Worm (Caenorhabditis elegans) whole organism, L2 larva: ENCODE data around the gene glt-5.

Experiments used
- C34F6.9 ChIP-seq: fragments of 150-350 bp; optimal IDR thresholded peaks from 2 replicates; lab custom pipeline; 2014; ENCODE audit warnings: missing biosample characterization, missing genetic modification characterization
- F13H6.1 ChIP-seq: sonication (generic microtip); optimal IDR thresholded peaks from 2 replicates; lab custom pipeline; 2016; ENCODE audit warnings: missing genetic modification characterization, missing compliant biosample characterization
- R02D3.7 ChIP-seq: fragments of 150-350 bp; optimal IDR thresholded peaks from 2 replicates; lab custom pipeline; 2014; ENCODE audit warnings: missing biosample characterization, missing genetic modification characterization
- Y55F3AM.14 ChIP-seq: fragments of 200-800 bp; sonication (Bioruptor generic); optimal IDR thresholded peaks from 2 replicates; lab custom pipeline; 2018; ENCODE audit warnings: mild to moderate bottlenecking, missing genetic modification characterization, missing compliant biosample characterization
- ZK546.5 ChIP-seq: sonication (generic microtip); optimal IDR thresholded peaks from 2 replicates; lab custom pipeline; 2017; ENCODE audit warnings: missing biosample characterization, missing genetic modification characterization
- ama-1 ChIP-seq: fragments of 150-350 bp; optimal IDR thresholded peaks from 2 replicates; lab custom pipeline; 2018; ENCODE audit warnings: inconsistent platforms
- blmp-1 ChIP-seq: sonication (generic microtip); optimal IDR thresholded peaks from 2 replicates; lab custom pipeline; 2017; ENCODE audit warnings: missing genetic modification characterization, mild to moderate bottlenecking, missing compliant biosample characterization, antibody characterized with exemption, moderate library complexity; ENCODE audit not compliant: insufficient read depth
- ceh-16 ChIP-seq: fragments of 150-350 bp; optimal IDR thresholded peaks from 2 replicates; lab custom pipeline; 2014; ENCODE audit warnings: missing biosample characterization, missing genetic modification characterization
- crh-2 ChIP-seq: sonication (generic microtip); optimal IDR thresholded peaks from 2 replicates; lab custom pipeline; 2017; ENCODE audit warnings: missing biosample characterization, missing genetic modification characterization
- elt-1 ChIP-seq: fragments of 150-350 bp; optimal IDR thresholded peaks from 2 replicates; lab custom pipeline; 2014; ENCODE audit warnings: missing biosample characterization, missing genetic modification characterization
- elt-3 ChIP-seq: sonication (generic microtip); optimal IDR thresholded peaks from 2 replicates; lab custom pipeline; 2017; ENCODE audit warnings: missing biosample characterization, missing genetic modification characterization
- gmeb-1 ChIP-seq: fragments of 150-350 bp; optimal IDR thresholded peaks from 2 replicates; lab custom pipeline; 2014; ENCODE audit warnings: missing biosample characterization, missing genetic modification characterization
- lin-11 ChIP-seq: fragments of 150-350 bp; sonication (generic microtip); optimal IDR thresholded peaks from 2 replicates; lab custom pipeline; 2014; ENCODE audit warnings: missing biosample characterization, missing genetic modification characterization, inconsistent platforms, mixed read lengths
- lin-39 ChIP-seq: fragments of 150-350 bp; optimal IDR thresholded peaks from 2 replicates; lab custom pipeline; 2014; ENCODE audit warnings: missing biosample characterization, missing genetic modification reagents, missing genetic modification characterization
- lsy-2 ChIP-seq, 2 experiments: fragments of 150-350 bp in 1 of 2; sonication (generic microtip) in 1 of 2; optimal IDR thresholded peaks; 2 replicates each; lab custom pipeline; 2014 to 2017; ENCODE audit warnings: missing biosample characterization in 2 of 2, missing genetic modification characterization in 2 of 2
- mab-5 ChIP-seq: fragments of 150-350 bp; optimal IDR thresholded peaks from 2 replicates; lab custom pipeline; 2014; ENCODE audit warnings: missing biosample characterization, missing genetic modification characterization
- mbf-1 ChIP-seq: sonication (generic microtip); optimal IDR thresholded peaks from 2 replicates; lab custom pipeline; 2017; ENCODE audit warnings: missing biosample characterization, missing genetic modification characterization
- nhr-10 ChIP-seq: sonication (generic microtip); optimal IDR thresholded peaks from 2 replicates; lab custom pipeline; 2017; ENCODE audit warnings: missing biosample characterization, missing genetic modification characterization
- nhr-12 ChIP-seq: fragments of 150-350 bp; optimal IDR thresholded peaks from 2 replicates; lab custom pipeline; 2014; ENCODE audit warnings: missing biosample characterization, missing genetic modification characterization
- nhr-129 ChIP-seq: fragments of 150-350 bp; optimal IDR thresholded peaks from 2 replicates; lab custom pipeline; 2014; ENCODE audit warnings: missing biosample characterization, missing genetic modification characterization
- nhr-23 ChIP-seq: fragments of 150-350 bp; optimal IDR thresholded peaks from 2 replicates; lab custom pipeline; 2014; ENCODE audit warnings: missing biosample characterization, missing genetic modification reagents, missing genetic modification characterization
- nhr-237 ChIP-seq: fragments of 150-350 bp; optimal IDR thresholded peaks from 2 replicates; lab custom pipeline; 2014; ENCODE audit warnings: missing biosample characterization, missing genetic modification characterization
- nhr-6 ChIP-seq: fragments of 150-350 bp; optimal IDR thresholded peaks from 2 replicates; lab custom pipeline; 2014; ENCODE audit warnings: missing biosample characterization, missing genetic modification characterization
- peb-1 ChIP-seq: fragments of 150-350 bp; optimal IDR thresholded peaks from 2 replicates; lab custom pipeline; 2014; ENCODE audit warnings: missing biosample characterization, missing genetic modification characterization
- sem-4 ChIP-seq: fragments of 150-350 bp; optimal IDR thresholded peaks from 2 replicates; lab custom pipeline; 2014; ENCODE audit warnings: missing biosample characterization, missing genetic modification reagents, missing genetic modification characterization
- skn-1 ChIP-seq: sonication (generic microtip); optimal IDR thresholded peaks from 2 replicates; lab custom pipeline; 2017; ENCODE audit warnings: missing biosample characterization, missing genetic modification characterization
- sma-3 ChIP-seq: sonication (generic microtip); optimal IDR thresholded peaks from 2 replicates; lab custom pipeline; 2016; ENCODE audit warnings: missing genetic modification reagents, missing genetic modification characterization, missing compliant biosample characterization
- sma-9 ChIP-seq, 2 experiments: fragments of 150-350 bp in 1 of 2; sonication (generic microtip) in 1 of 2; optimal IDR thresholded peaks; 2 replicates each; lab custom pipeline; 2014 to 2016; ENCODE audit warnings: missing genetic modification characterization in 2 of 2, mild to moderate bottlenecking in 1 of 2, missing biosample characterization in 1 of 2, missing compliant biosample characterization in 1 of 2, missing genetic modification reagents in 1 of 2, moderate library complexity in 1 of 2
- snpc-4 ChIP-seq: fragments of 150-350 bp; optimal IDR thresholded peaks from 2 replicates; lab custom pipeline; 2014; ENCODE audit warnings: missing biosample characterization, missing genetic modification characterization
- unc-39 ChIP-seq: fragments of 150-350 bp; optimal IDR thresholded peaks from 2 replicates; lab custom pipeline; 2014; ENCODE audit warnings: missing biosample characterization, missing genetic modification characterization
- unc-55 ChIP-seq: fragments of 150-350 bp; sonication (generic microtip); optimal IDR thresholded peaks from 3 replicates; lab custom pipeline; 2014; ENCODE audit warnings: missing biosample characterization, missing genetic modification reagents, missing genetic modification characterization
- unc-62 ChIP-seq: fragments of 150-350 bp; optimal IDR thresholded peaks from 2 replicates; lab custom pipeline; 2014; ENCODE audit warnings: missing biosample characterization, missing genetic modification reagents, missing genetic modification characterization
- ztf-1 ChIP-seq: fragments of 200-800 bp; sonication (Bioruptor generic); conservative IDR thresholded peaks from 2 replicates; pipeline ENCODE4 v1.3.6; 2022; ENCODE audit warnings: missing genetic modification characterization, missing compliant biosample characterization
- ztf-4 ChIP-seq: fragments of 150-350 bp; optimal IDR thresholded peaks from 2 replicates; lab custom pipeline; 2014; ENCODE audit warnings: missing biosample characterization, missing genetic modification characterization

Gene glt-5

DNA sequence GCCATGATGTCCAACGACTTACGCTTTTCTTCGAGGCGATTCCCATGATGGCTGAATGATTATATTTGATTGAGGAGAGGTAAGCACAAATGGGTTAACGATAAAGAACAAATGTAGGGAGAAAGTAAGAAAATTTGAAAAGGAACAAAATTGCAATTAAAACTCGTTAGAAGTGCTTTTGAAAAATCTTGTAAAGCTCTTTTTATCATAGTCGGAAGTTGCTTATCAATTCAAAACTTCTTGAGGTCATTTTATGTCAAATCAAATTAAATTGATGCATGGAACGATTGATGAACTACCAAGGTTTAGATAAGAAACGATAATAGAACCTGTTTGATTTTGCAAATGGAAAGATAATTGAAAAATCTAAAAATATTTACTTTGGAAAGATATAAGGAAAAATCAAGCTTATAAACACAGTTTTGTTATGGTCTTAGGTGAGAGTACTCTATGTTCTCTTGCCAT is at the start of gene glt-5:
glt-5 (minus strand) TSS at position 51 of the 465 bp plus-strand sequence.
- TF ChIP-seq unc-62 (GFP tag; lab: Kevin White, UChicago) = no peak
- peak; percentile 51 for TF ChIP-seq sma-9 (GFP tag; optimal IDR thresholded peaks at IDR 0.05; lab: Kevin White, UChicago)
- no peak for TF ChIP-seq sma-9 (tag; optimal IDR thresholded peaks at IDR 0.05; lab: Kevin White, UChicago)

DNA sequence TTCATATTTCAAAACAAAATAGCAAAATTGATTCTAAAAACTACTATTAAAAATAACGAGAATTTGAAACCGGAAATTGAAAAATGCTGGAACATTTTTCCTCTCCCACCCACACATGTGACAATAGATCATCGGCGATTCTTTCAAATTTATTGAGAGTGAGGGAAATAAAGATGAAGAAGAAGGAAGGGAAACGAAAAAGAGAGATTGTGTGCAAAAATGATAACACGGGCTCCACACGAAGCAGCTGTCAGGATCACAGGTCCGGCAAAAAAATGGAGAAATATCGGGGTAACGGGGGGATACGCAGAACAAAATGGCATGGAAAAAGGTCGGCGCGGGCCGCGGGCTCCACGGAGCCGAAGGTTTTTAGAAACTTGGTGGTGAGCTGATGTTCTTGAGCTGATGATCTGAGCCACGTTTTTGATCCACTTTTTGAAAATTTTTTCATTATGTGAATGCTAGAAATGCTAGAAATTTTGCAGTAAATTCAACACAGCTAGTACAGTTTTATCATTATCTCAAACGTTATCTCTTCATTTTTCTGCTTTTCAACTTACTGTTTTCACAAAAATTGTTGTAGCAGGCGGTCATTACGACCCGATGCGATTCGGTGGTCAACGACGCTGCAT is 49.1 kb upstream of the glt-5 start, which contains the start of gene shk-1:
shk-1 (plus strand) TSS at position 582 of the 632 bp plus-strand sequence.
- TF ChIP-seq mbf-1 (tag; lab: Kevin White, UChicago) (no peak), sma-9 (GFP tag; optimal IDR thresholded peaks at IDR 0.05; lab: Kevin White, UChicago) (peak; percentile 70), sma-9 (tag; optimal IDR thresholded peaks at IDR 0.05; lab: Kevin White, UChicago) (no peak), mab-5 (tag; lab: Kevin White, UChicago) (no peak), elt-3 (tag; lab: Kevin White, UChicago) (no peak), nhr-12 (no peak), nhr-6 (tag; lab: Kevin White, UChicago) (no peak), lsy-2 (tag; optimal IDR thresholded peaks at IDR 0.05; lab: Kevin White, UChicago) (peak in 1 of 2 experiments; percentile 39), ama-1 (lab: Kevin White, UChicago) (no peak), crh-2 (tag; lab: Kevin White, UChicago) (no peak), skn-1 (tag; lab: Kevin White, UChicago) (no peak), unc-39 (tag; lab: Kevin White, UChicago) (no peak), nhr-23 (tag; lab: Kevin White, UChicago) (no peak), C34F6.9 (peak; percentile 40), elt-1 (tag; lab: Kevin White, UChicago) (no peak), ceh-16 (tag; lab: Kevin White, UChicago) (no peak), F13H6.1 (peak; percentile 57), snpc-4 (tag; lab: Kevin White, UChicago) (no peak), unc-55 (no peak), ztf-1 (GFP tag; lab: Robert Waterston, UW) (no peak), R02D3.7 (tag; lab: Kevin White, UChicago) (no peak), nhr-10 (tag; lab: Kevin White, UChicago) (no peak), Y55F3AM.14 (GFP tag; lab: Kevin White, UChicago) (no peak), nhr-129 (tag; lab: Kevin White, UChicago) (peak; percentile 33), nhr-237 (tag; lab: Kevin White, UChicago) (no peak), sma-3 (no peak)

ce11 chrII:9755425-9755824 is 46.7 kb upstream of the glt-5 start:
- TF ChIP-seq ztf-4 (tag; lab: Kevin White, UChicago) = no peak
- TF ChIP-seq lsy-2 (tag; optimal IDR thresholded peaks at IDR 0.05; lab: Kevin White, UChicago) = peak in 1 of 2 experiments; percentile 13
- TF ChIP-seq peb-1 (tag; lab: Kevin White, UChicago) = no peak
- TF ChIP-seq mab-5 (tag; lab: Kevin White, UChicago) = peak; percentile 38
- peak; percentile 40 for TF ChIP-seq unc-55

ce11 chrII:9753730-9754129 is 45.0 kb upstream of the glt-5 start, which contains the start of gene ZK1321.1:
TSS of gene ZK1321.1 (plus strand) at chrII:9754030.
- TF ChIP-seq elt-1 (tag; lab: Kevin White, UChicago) = no peak
- TF ChIP-seq ama-1 (lab: Kevin White, UChicago) = no peak
- no peak for TF ChIP-seq lin-11 (tag; lab: Kevin White, UChicago)
- TF ChIP-seq mbf-1 (tag; lab: Kevin White, UChicago) = no peak
- no peak for TF ChIP-seq C34F6.9
- TF ChIP-seq F13H6.1 = no peak
- no peak for TF ChIP-seq Y55F3AM.14 (GFP tag; lab: Kevin White, UChicago)
- TF ChIP-seq lin-39 = no peak
- TF ChIP-seq elt-3 (tag; lab: Kevin White, UChicago) = no peak
- TF ChIP-seq sem-4 = no peak
- TF ChIP-seq R02D3.7 (tag; lab: Kevin White, UChicago) = no peak
- TF ChIP-seq nhr-6 (tag; lab: Kevin White, UChicago) = no peak
- TF ChIP-seq gmeb-1 = no peak
- TF ChIP-seq nhr-23 (tag; lab: Kevin White, UChicago) = no peak
- no peak for TF ChIP-seq unc-39 (tag; lab: Kevin White, UChicago)
- TF ChIP-seq nhr-237 (tag; lab: Kevin White, UChicago) = no peak

DNA sequence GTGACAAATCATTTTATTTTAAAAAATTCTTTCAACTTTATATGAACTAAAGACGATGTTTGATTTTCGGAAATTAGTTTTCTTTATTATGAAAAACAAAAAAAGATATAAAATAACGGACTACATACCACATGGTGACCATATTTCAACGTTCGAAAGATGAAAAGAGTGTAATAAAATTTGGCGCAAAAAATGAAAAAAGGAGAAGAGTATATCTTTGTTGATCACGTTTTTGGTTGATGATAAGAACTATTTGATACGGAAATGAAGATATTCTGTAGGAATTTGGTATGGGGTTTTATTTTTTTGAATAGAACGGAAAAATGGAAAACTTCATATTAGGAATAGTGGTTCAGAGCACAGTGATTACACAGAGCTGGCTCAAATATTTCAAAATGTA is 44.4 kb upstream of the glt-5 start, which contains the start of gene Y53C12B.7:
Y53C12B.7 (minus strand) TSS at position 163 of the 400 bp plus-strand sequence.
- TF ChIP-seq ZK546.5 (tag; lab: Kevin White, UChicago) = no peak
- peak; percentile 36 for TF ChIP-seq sma-9 (GFP tag; optimal IDR thresholded peaks at IDR 0.05; lab: Kevin White, UChicago)
- TF ChIP-seq sma-9 (tag; optimal IDR thresholded peaks at IDR 0.05; lab: Kevin White, UChicago) = no peak
- TF ChIP-seq blmp-1 (tag; lab: Kevin White, UChicago) = peak; percentile 17
